Fruit fly (Drosophila melanogaster): ENCODE results near the gene CG9706.

dm6 chr3L:16765647-16766628, 16.9 kb upstream of the CG9706 start, which contains the start of gene Nrt:
- TF ChIP-seq Dll (optimal IDR thresholded peaks at IDR 0.05) (no peak), usp (GFP tag; optimal IDR thresholded peaks at IDR 0.05) (no peak), psq (optimal IDR thresholded peaks at IDR 0.05) (no peak), EcR (GFP tag; optimal IDR thresholded peaks at IDR 0.05) (no peak), pan (optimal IDR thresholded peaks at IDR 0.05) (no peak)

Measured in whole organism.